Fruit fly (Drosophila melanogaster) whole organism, adult: ENCODE data around the gene Cpr97Ea.

Experiments
- CG5204 ChIP-seq: fragments of 200-800 bp; sonication (Bioruptor generic); optimal IDR thresholded peaks from 2 replicates; lab custom pipeline; 2016; ENCODE audit warnings: missing biosample characterization, missing genetic modification characterization
- Hr96 ChIP-seq: fragments of 200-800 bp; sonication (Bioruptor generic); optimal IDR thresholded peaks from 2 replicates; lab custom pipeline; 2016; ENCODE audit warnings: missing biosample characterization, missing genetic modification characterization

- TF ChIP-seq CG5204 (GFP tag; lab: Kevin White, UChicago) (no peak), Hr96 (GFP tag; lab: Kevin White, UChicago) (no peak)
These were observed 41.1 kb upstream of the Cpr97Ea start for dm6 chr3R:27128723-27129122.
